Worm (Caenorhabditis elegans) whole organism, L1 larva: ENCODE results near the gene K12H6.4.

Experiments used
- C16A3.4 ChIP-seq: fragments of 150-350 bp; optimal IDR thresholded peaks from 2 replicates; lab custom pipeline; 2014; ENCODE audit warnings: missing biosample characterization, missing genetic modification characterization
- C34B4.2 ChIP-seq: sonication (generic microtip); optimal IDR thresholded peaks from 2 replicates; lab custom pipeline; 2017; ENCODE audit warnings: mild to moderate bottlenecking, missing genetic modification characterization, missing compliant biosample characterization
- F16B12.6 ChIP-seq: fragments of 150-350 bp; optimal IDR thresholded peaks from 2 replicates; lab custom pipeline; 2014; ENCODE audit warnings: missing biosample characterization, missing genetic modification characterization
- Y116A8C.19 ChIP-seq: sonication (generic microtip); optimal IDR thresholded peaks from 2 replicates; lab custom pipeline; 2016; ENCODE audit warnings: missing compliant biosample characterization, missing genetic modification characterization, borderline replicate concordance
- aha-1 ChIP-seq: fragments of 150-350 bp; optimal IDR thresholded peaks from 2 replicates; lab custom pipeline; 2014; ENCODE audit warnings: missing biosample characterization, missing genetic modification characterization
- aly-2 ChIP-seq: fragments of 150-350 bp; optimal IDR thresholded peaks from 2 replicates; lab custom pipeline; 2014; ENCODE audit warnings: missing biosample characterization, missing genetic modification characterization
- blmp-1 ChIP-seq: fragments of 150-350 bp; optimal IDR thresholded peaks from 2 replicates; lab custom pipeline; 2014; ENCODE audit warnings: missing biosample characterization, missing genetic modification characterization
- ceh-63 ChIP-seq: fragments of 200-800 bp; sonication (Bioruptor generic); optimal IDR thresholded peaks from 2 replicates; lab custom pipeline; 2018; ENCODE audit warnings: mild to moderate bottlenecking, missing genetic modification characterization, missing compliant biosample characterization
- ceh-82 ChIP-seq, 3 experiments: fragments of 150-350 bp in 1 of 3; sonication (generic microtip) in 2 of 3; optimal IDR thresholded peaks; 2 replicates each; lab custom pipeline; 2014 to 2017; ENCODE audit warnings: missing biosample characterization in 3 of 3, missing genetic modification characterization in 3 of 3
- ces-1 ChIP-seq: fragments of 150-350 bp; optimal IDR thresholded peaks from 2 replicates; lab custom pipeline; 2014; ENCODE audit warnings: missing biosample characterization, missing genetic modification reagents, missing genetic modification characterization
- efl-1 ChIP-seq, 4 experiments: fragments of 150-350 bp; optimal IDR thresholded peaks in 3 of 4; peaks in 1 of 4; 1 replicate in 1 of 4; 2 replicates in 3 of 4; lab custom pipeline; 2014; ENCODE audit warnings: missing biosample characterization in 2 of 4, missing genetic modification characterization in 2 of 4, missing genetic modification reagents in 2 of 4
- egl-13 ChIP-seq: sonication (generic microtip); optimal IDR thresholded peaks from 2 replicates; lab custom pipeline; 2016; ENCODE audit warnings: missing genotype, missing genetic modification reagents, missing genetic modification characterization, missing compliant biosample characterization
- elt-3 ChIP-seq, 6 experiments: fragments of 150-350 bp in 1 of 6; sonication (generic microtip); optimal IDR thresholded peaks; 2 replicates each; lab custom pipeline; 2017 to 2018; ENCODE audit warnings: missing biosample characterization in 6 of 6, missing genetic modification characterization in 6 of 6, inconsistent platforms in 1 of 6
- ets-5 ChIP-seq: fragments of 200-800 bp; sonication (Bioruptor generic); IDR thresholded peaks from 2 replicates; pipeline ENCODE4 v1.3.6; 2022; ENCODE audit warnings: missing genetic modification characterization, missing compliant biosample characterization
- fkh-10 ChIP-seq: sonication (generic microtip); optimal IDR thresholded peaks from 2 replicates; lab custom pipeline; 2017; ENCODE audit warnings: missing biosample characterization, missing genetic modification reagents, missing genetic modification characterization
- fkh-4 ChIP-seq: sonication (generic microtip); optimal IDR thresholded peaks from 2 replicates; lab custom pipeline; 2016; ENCODE audit warnings: missing compliant biosample characterization, missing genetic modification characterization, borderline replicate concordance
- fos-1 ChIP-seq: fragments of 150-350 bp; optimal IDR thresholded peaks from 2 replicates; lab custom pipeline; 2014; ENCODE audit warnings: missing biosample characterization, missing genetic modification characterization
- hlh-4 ChIP-seq: sonication (generic microtip); optimal IDR thresholded peaks from 2 replicates; lab custom pipeline; 2016; ENCODE audit warnings: mild to moderate bottlenecking, missing genetic modification characterization, missing compliant biosample characterization
- isw-1 ChIP-seq: fragments of 200-800 bp; sonication (Bioruptor generic); IDR thresholded peaks from 2 replicates; pipeline ENCODE4 v1.3.6; 2022; ENCODE audit warnings: missing genetic modification characterization, missing compliant biosample characterization
- lin-14 ChIP-seq: fragments of 200-800 bp; sonication (Bioruptor generic); optimal IDR thresholded peaks from 2 replicates; lab custom pipeline; 2018; ENCODE audit warnings: mild to moderate bottlenecking, missing genetic modification characterization, moderate library complexity, missing compliant biosample characterization
- lin-35 ChIP-seq, 2 experiments: fragments of 150-350 bp; optimal IDR thresholded peaks; 2 replicates each; lab custom pipeline; 2014; ENCODE audit warnings: missing biosample characterization in 2 of 2, missing genetic modification characterization in 2 of 2, missing genetic modification reagents in 2 of 2
- lir-3 ChIP-seq: sonication (generic microtip); optimal IDR thresholded peaks from 2 replicates; lab custom pipeline; 2016; ENCODE audit warnings: mild to moderate bottlenecking, missing genetic modification characterization, moderate library complexity, missing compliant biosample characterization; ENCODE audit not compliant: poor library complexity
- mef-2 ChIP-seq: fragments of 150-350 bp; optimal IDR thresholded peaks from 2 replicates; lab custom pipeline; 2014; ENCODE audit warnings: missing biosample characterization, missing genetic modification characterization
- nhr-11 ChIP-seq: fragments of 150-350 bp; optimal IDR thresholded peaks from 2 replicates; lab custom pipeline; 2014; ENCODE audit warnings: missing biosample characterization, missing genetic modification characterization
- nhr-19 ChIP-seq: fragments of 200-800 bp; sonication (Bioruptor generic); conservative IDR thresholded peaks from 2 replicates; pipeline ENCODE4 v1.3.6; 2022; ENCODE audit warnings: missing genetic modification characterization, missing compliant biosample characterization
- nhr-20 ChIP-seq: sonication (generic microtip); optimal IDR thresholded peaks from 2 replicates; lab custom pipeline; 2016; ENCODE audit warnings: mild to moderate bottlenecking, missing genetic modification characterization, missing compliant biosample characterization
- nhr-28 ChIP-seq: fragments of 150-350 bp; optimal IDR thresholded peaks from 2 replicates; lab custom pipeline; 2014; ENCODE audit warnings: missing biosample characterization, missing genetic modification characterization
- nhr-71 ChIP-seq: sonication (generic microtip); optimal IDR thresholded peaks from 2 replicates; lab custom pipeline; 2016; ENCODE audit warnings: mild to moderate bottlenecking, missing genetic modification characterization, moderate library complexity, missing compliant biosample characterization
- nhr-85 ChIP-seq: sonication (generic microtip); peaks from one replicate; lab custom pipeline; 2016; ENCODE audit warnings: missing genetic modification characterization, inconsistent platforms, missing compliant biosample characterization
- pqm-1 ChIP-seq: sonication (generic microtip); optimal IDR thresholded peaks from 3 replicates; lab custom pipeline; 2017; ENCODE audit warnings: missing biosample characterization, missing genetic modification characterization
- sup-37 ChIP-seq: fragments of 200-800 bp; sonication (Bioruptor generic); optimal IDR thresholded peaks from 2 replicates; lab custom pipeline; 2018; ENCODE audit warnings: mild to moderate bottlenecking, missing genetic modification characterization, missing compliant biosample characterization
- tbx-2 ChIP-seq: sonication (generic microtip); optimal IDR thresholded peaks from 2 replicates; lab custom pipeline; 2016; ENCODE audit warnings: missing genetic modification characterization, missing compliant biosample characterization
- unc-130 ChIP-seq: fragments of 150-350 bp; optimal IDR thresholded peaks from 2 replicates; lab custom pipeline; 2017; ENCODE audit warnings: missing biosample characterization, missing genetic modification characterization, inconsistent platforms
- unc-30 ChIP-seq: sonication (generic microtip); optimal IDR thresholded peaks from 2 replicates; lab custom pipeline; 2017; ENCODE audit warnings: missing biosample characterization, missing genetic modification characterization
- unc-86 ChIP-seq: sonication (generic microtip); optimal IDR thresholded peaks from 2 replicates; lab custom pipeline; 2016; ENCODE audit warnings: missing genetic modification characterization, missing compliant biosample characterization
- unc-98 ChIP-seq: fragments of 200-800 bp; sonication (Bioruptor generic); IDR thresholded peaks from 2 replicates; pipeline ENCODE4 v1.3.6; 2022; ENCODE audit warnings: missing genetic modification characterization, missing compliant biosample characterization
- xbp-1 ChIP-seq: sonication (generic microtip); optimal IDR thresholded peaks from 2 replicates; lab custom pipeline; 2016; ENCODE audit warnings: missing genetic modification characterization, missing compliant biosample characterization
- ztf-4 ChIP-seq: fragments of 150-350 bp; optimal IDR thresholded peaks from 2 replicates; lab custom pipeline; 2014; ENCODE audit warnings: missing biosample characterization, missing genetic modification characterization

Gene K12H6.4

ce11 chrII:2816676-2817075 lies 7.4 kb downstream of the K12H6.4 start, which contains the start of gene set-13:
Gene set-13, plus strand, starts transcription at chrII:2816976.
- TF ChIP-seq F16B12.6 (no peak), fkh-4 (no peak), lin-35 (GFP tag; optimal IDR thresholded peaks at IDR 0.05; lab: Kevin White, UChicago) (no peak), ets-5 (GFP tag; lab: Robert Waterston, UW) (no peak)

ce11 chrII:2815444-2815843 lies 8.6 kb downstream of the K12H6.4 start, which contains the start of gene K12H6.2:
Gene K12H6.2, minus strand, starts transcription at chrII:2815544.
- TF ChIP-seq F16B12.6 (no peak), isw-1 (no peak), nhr-28 (tag; lab: Kevin White, UChicago) (no peak), Y116A8C.19 (tag; lab: Kevin White, UChicago) (no peak), xbp-1 (no peak), ets-5 (GFP tag; lab: Robert Waterston, UW) (no peak), nhr-19 (GFP tag; lab: Robert Waterston, UW) (no peak), nhr-11 (tag; lab: Kevin White, UChicago) (no peak), aha-1 (tag; lab: Kevin White, UChicago) (no peak), ces-1 (GFP tag; lab: Kevin White, UChicago) (no peak), tbx-2 (tag; lab: Kevin White, UChicago) (no peak), fkh-10 (GFP tag; lab: Kevin White, UChicago) (no peak), lir-3 (tag; lab: Kevin White, UChicago) (no peak), elt-3 (tag; optimal IDR thresholded peaks at IDR 0.05; lab: Kevin White, UChicago) (no peak), pqm-1 (no peak), unc-86 (tag; lab: Kevin White, UChicago) (no peak), ceh-63 (no peak), lin-14 (GFP tag; lab: Kevin White, UChicago) (no peak)

- no peak for TF ChIP-seq nhr-71
- TF ChIP-seq ztf-4 (tag; lab: Kevin White, UChicago) = no peak
- TF ChIP-seq unc-30 (tag; lab: Kevin White, UChicago) = no peak
- TF ChIP-seq aly-2 (tag; lab: Kevin White, UChicago) = no peak
- no peak for TF ChIP-seq sup-37 (GFP tag; lab: Kevin White, UChicago)
- no peak for TF ChIP-seq C34B4.2 (tag; lab: Kevin White, UChicago)
- TF ChIP-seq unc-98 = no peak
- no peak for TF ChIP-seq fos-1 (tag; lab: Kevin White, UChicago)
- no peak for TF ChIP-seq unc-130
- TF ChIP-seq, all 84 proteins: peak for 0
These were observed 9.1 kb downstream of the K12H6.4 start for ce11 chrII:2815017-2815416.

ce11 chrII:2807674-2808206 lies 16.3 kb downstream of the K12H6.4 start, which contains the start of gene K12H6.12:
Gene K12H6.12, plus strand, starts transcription at chrII:2808156.
- TF ChIP-seq nhr-11 (tag; lab: Kevin White, UChicago) = peak; percentile 19
- TF ChIP-seq mef-2 (tag; lab: Kevin White, UChicago) = no peak
- TF ChIP-seq efl-1 (optimal IDR thresholded peaks at IDR 0.05; lab: Kevin White, UChicago) = peak in 1 of 2 experiments; percentile 28
- no peak for TF ChIP-seq efl-1 (GFP tag; optimal IDR thresholded peaks at IDR 0.05 in 1 of 2; lab: Kevin White, UChicago)
- TF ChIP-seq ceh-82 (tag; optimal IDR thresholded peaks at IDR 0.05; lab: Kevin White, UChicago) = peak in 1 of 3 experiments; percentile 1

- TF ChIP-seq elt-3 (tag; optimal IDR thresholded peaks at IDR 0.05; lab: Kevin White, UChicago) = peak in 1 of 6 experiments; percentile 50
- peak; percentile 0 for TF ChIP-seq nhr-20 (tag; lab: Kevin White, UChicago)
- TF ChIP-seq hlh-4 (tag; lab: Kevin White, UChicago) = no peak
- peak; percentile 61 for TF ChIP-seq nhr-85 (tag; lab: Kevin White, UChicago)
- no peak for TF ChIP-seq ceh-63
- TF ChIP-seq egl-13 (tag; lab: Kevin White, UChicago) = no peak
- TF ChIP-seq C16A3.4 (tag; lab: Kevin White, UChicago) = no peak
- peak; percentile 18 for TF ChIP-seq blmp-1
- TF ChIP-seq efl-1 (optimal IDR thresholded peaks at IDR 0.05; lab: Kevin White, UChicago) = no peak
- TF ChIP-seq efl-1 (GFP tag; optimal IDR thresholded peaks at IDR 0.05 in 1 of 2; lab: Kevin White, UChicago) = no peak
These were observed 18.5 kb downstream of the K12H6.4 start for ce11 chrII:2805566-2805965.
